Fruit fly (Drosophila melanogaster): ENCODE measurements around the gene Usp16-45.
A peak's percentile ranks its signal among the peaks of the same experiment; 100 is the strongest.

DNA sequence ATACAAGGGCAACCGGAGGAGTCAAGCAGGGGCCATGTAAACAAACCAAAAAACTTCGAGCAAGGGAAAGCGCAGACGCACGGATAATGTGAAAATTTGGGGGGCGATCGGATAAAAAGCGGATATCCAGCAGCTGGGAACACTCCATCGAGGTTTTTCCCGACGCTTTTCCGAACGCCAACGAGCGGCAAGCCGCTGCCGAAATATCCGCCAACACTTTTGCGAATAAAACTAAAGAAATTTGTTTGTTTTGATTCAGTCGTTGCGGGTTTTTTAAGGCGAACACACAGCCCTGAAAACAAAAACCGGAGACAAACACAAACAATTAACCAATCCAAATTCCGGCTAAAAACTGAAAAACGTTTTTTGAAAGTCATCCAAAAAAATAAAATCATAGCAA, 25.1 kb downstream of the Usp16-45 start, which contains the start of gene SPR:
- TF ChIP-seq toe (GFP tag; optimal IDR thresholded peaks at IDR 0.05) = no peak
- no peak for TF ChIP-seq Mnt (GFP tag; optimal IDR thresholded peaks at IDR 0.05)
- TF ChIP-seq Hr96 (GFP tag; optimal IDR thresholded peaks at IDR 0.05) = no peak
- TF ChIP-seq pad (GFP tag; optimal IDR thresholded peaks at IDR 0.05) = peak; percentile 66
- no peak for TF ChIP-seq cnc (optimal IDR thresholded peaks at IDR 0.05)
- TF ChIP-seq CG12768 (GFP tag; optimal IDR thresholded peaks at IDR 0.05) = no peak
- TF ChIP-seq CG14711 (tag; optimal IDR thresholded peaks at IDR 0.05) = no peak
- TF ChIP-seq kay (GFP tag; ENCODE audit: borderline replicate concordance) = no peak
- TF ChIP-seq Clk (GFP tag; optimal IDR thresholded peaks at IDR 0.05) = no peak

All from whole organism, adult.